Fruit fly (Drosophila melanogaster) whole organism, embryonic: ENCODE results near the gene Ubi-p63E.
A peak's percentile ranks its signal among the peaks of the same experiment; 100 is the strongest.

ENCODE experiments used
- Adf1 ChIP-seq: fragments of 200-800 bp; sonication (Bioruptor generic); IDR thresholded peaks from 2 replicates; pipeline ENCODE4 v1.3.6; 2022; ENCODE audit warnings: missing biosample characterization, missing genetic modification characterization
- Atf6 ChIP-seq: fragments of 200-800 bp; sonication (Bioruptor generic); IDR thresholded peaks from 2 replicates; pipeline ENCODE4 v1.3.6; 2022; ENCODE audit warnings: missing biosample characterization, missing genetic modification characterization
- BEAF-32 ChIP-seq: fragments of 200-800 bp; sonication (Bioruptor generic); optimal IDR thresholded peaks from 3 replicates; lab custom pipeline; 2017; ENCODE audit warnings: missing biosample characterization, missing genetic modification characterization, mild to moderate bottlenecking, moderate library complexity, missing genetic modification reagents
- CG10274 ChIP-seq: fragments of 200-800 bp; sonication (Bioruptor generic); optimal IDR thresholded peaks from 3 replicates; lab custom pipeline; 2017; ENCODE audit warnings: missing biosample characterization, mild to moderate bottlenecking, missing genetic modification characterization
- CG2889 ChIP-seq: fragments of 200-800 bp; sonication (Bioruptor generic); IDR thresholded peaks from 3 replicates; pipeline ENCODE4 v1.3.6; 2022; ENCODE audit warnings: missing biosample characterization, missing genetic modification characterization
- CG9797 ChIP-seq: fragments of 200-800 bp; sonication (Bioruptor generic); optimal IDR thresholded peaks from 3 replicates; lab custom pipeline; 2018; ENCODE audit warnings: missing biosample characterization, mild to moderate bottlenecking, missing genetic modification characterization
- MESR4 ChIP-seq: fragments of 200-800 bp; sonication (Bioruptor generic); optimal IDR thresholded peaks from 2 replicates; lab custom pipeline; 2018; ENCODE audit warnings: missing biosample characterization, mild to moderate bottlenecking, missing genetic modification characterization, moderate library complexity
- Ptx1 ChIP-seq: fragments of 200-800 bp; sonication (Bioruptor generic); IDR thresholded peaks from 2 replicates; pipeline ENCODE4 v1.3.6; 2022; ENCODE audit warnings: missing biosample characterization, missing genetic modification characterization
- abd-A ChIP-seq: fragments of 200-800 bp; sonication (Bioruptor generic); optimal IDR thresholded peaks from 3 replicates; lab custom pipeline; 2019; ENCODE audit warnings: missing biosample characterization, mild to moderate bottlenecking, missing genetic modification characterization, moderate library complexity
- ap ChIP-seq: fragments of 200-800 bp; sonication (Bioruptor generic); IDR thresholded peaks from 2 replicates; pipeline ENCODE4 v1.3.6; 2022; ENCODE audit warnings: missing biosample characterization, missing genetic modification characterization
- btn ChIP-seq: fragments of 200-800 bp; sonication (Bioruptor generic); optimal IDR thresholded peaks from 2 replicates; lab custom pipeline; 2016; ENCODE audit warnings: missing biosample characterization, missing genetic modification characterization
- cad ChIP-seq: fragments of >200 bp; optimal IDR thresholded peaks from 2 replicates; lab custom pipeline; 2017; ENCODE audit warnings: missing biosample characterization, missing genetic modification characterization
- kay ChIP-seq: fragments of 200-800 bp; sonication (Bioruptor generic); optimal IDR thresholded peaks from 2 replicates; lab custom pipeline; 2016; ENCODE audit warnings: missing biosample characterization, missing genetic modification characterization
- lola ChIP-seq, 3 experiments: fragments of >200 bp in 2 of 3; fragments of 200-800 bp in 1 of 3; sonication (Bioruptor generic) in 1 of 3; optimal IDR thresholded peaks; 2 replicates each; lab custom pipeline; 2017 to 2019; ENCODE audit warnings: missing biosample characterization in 3 of 3, missing genetic modification characterization in 3 of 3, mild to moderate bottlenecking in 1 of 3, moderate library complexity in 1 of 3

DNA sequence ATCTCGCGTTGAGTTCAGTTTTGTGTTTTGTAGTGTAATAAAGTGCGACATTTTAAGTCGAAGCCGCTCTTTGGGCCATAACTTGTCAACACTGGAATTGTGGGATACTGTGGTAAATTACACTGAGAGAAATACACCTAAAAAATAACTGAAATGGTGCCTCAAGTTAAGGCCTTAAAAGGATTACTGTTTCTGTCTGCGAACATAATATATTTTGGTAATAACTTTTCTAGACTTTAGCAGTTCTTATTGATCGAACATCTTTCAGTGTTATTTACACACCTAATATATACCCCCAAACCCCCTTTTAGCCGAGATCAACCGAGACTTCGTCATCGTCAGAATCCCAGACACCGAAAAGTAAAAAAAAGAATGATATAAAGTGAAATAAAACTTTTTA, 51.1 kb downstream of the Ubi-p63E start:
- TF ChIP-seq CG9797 (GFP tag; lab: Kevin White, UChicago) (no peak), CG2889 (GFP tag; lab: Robert Waterston, UW) (no peak), cad (GFP tag; lab: Kevin White, UChicago) (no peak), Ptx1 (GFP tag; lab: Robert Waterston, UW) (0 out of 2 replicates have a peak, but pooled peaks have one; percentile 27), kay (no peak), CG10274 (GFP tag; lab: Kevin White, UChicago) (no peak), ap (GFP tag; lab: Robert Waterston, UW) (no peak), Adf1 (no peak), MESR4 (GFP tag; lab: Kevin White, UChicago) (no peak), abd-A (tag; lab: Kevin White, UChicago) (no peak), lola (GFP tag; optimal IDR thresholded peaks at IDR 0.05; lab: Kevin White, UChicago) (peak in 1 of 3 experiments; percentile 59), Atf6 (GFP tag; lab: Robert Waterston, UW) (no peak), BEAF-32 (GFP tag; lab: Kevin White, UChicago) (no peak), btn (no peak)
